Worm (Caenorhabditis elegans): ENCODE measurements around the gene C07A12.2.

The C07A12.2 gene

ce11 chrX:4516758-4517157, 27.9 kb upstream of the C07A12.2 start:
- TF ChIP-seq ceh-34 (tag; optimal IDR thresholded peaks at IDR 0.05) (no peak), pha-2 (tag; optimal IDR thresholded peaks at IDR 0.05) (no peak), ceh-30 (tag; optimal IDR thresholded peaks at IDR 0.05) (no peak), ceh-18 (tag; optimal IDR thresholded peaks at IDR 0.05) (no peak), fax-1 (tag; optimal IDR thresholded peaks at IDR 0.05) (no peak), ceh-6 (GFP tag; optimal IDR thresholded peaks at IDR 0.05) (no peak), ceh-22 (tag; optimal IDR thresholded peaks at IDR 0.05) (no peak), nhr-11 (tag; optimal IDR thresholded peaks at IDR 0.05) (no peak), fkh-10 (GFP tag; optimal IDR thresholded peaks at IDR 0.05) (no peak), pqm-1 (tag; optimal IDR thresholded peaks at IDR 0.05) (no peak), dmd-4 (tag; optimal IDR thresholded peaks at IDR 0.05; ENCODE audit: borderline replicate concordance) (no peak), K09A11.1 (tag; optimal IDR thresholded peaks at IDR 0.05; ENCODE audit: insufficient read depth) (no peak), sdc-2 (tag; optimal IDR thresholded peaks at IDR 0.05) (no peak), che-1 (tag; optimal IDR thresholded peaks at IDR 0.05) (no peak), elt-2 (tag; optimal IDR thresholded peaks at IDR 0.05) (no peak)

- no peak for TF ChIP-seq ama-1 (optimal IDR thresholded peaks at IDR 0.05)
- TF ChIP-seq tbx-7 (tag; optimal IDR thresholded peaks at IDR 0.05): no peak
- TF ChIP-seq hlh-30 (tag; optimal IDR thresholded peaks at IDR 0.05; ENCODE audit: insufficient read depth): no peak
- no peak for TF ChIP-seq ceh-22 (tag; optimal IDR thresholded peaks at IDR 0.05)
- no peak for TF ChIP-seq tbx-2 (tag; optimal IDR thresholded peaks at IDR 0.05)
- TF ChIP-seq gmeb-2 (tag; optimal IDR thresholded peaks at IDR 0.05): no peak
- no peak for TF ChIP-seq pag-3 (tag; optimal IDR thresholded peaks at IDR 0.05; ENCODE audit: borderline replicate concordance)
- TF ChIP-seq odd-2 (tag; optimal IDR thresholded peaks at IDR 0.05): no peak
- no peak for TF ChIP-seq hlh-6 (tag; optimal IDR thresholded peaks at IDR 0.05)
- TF ChIP-seq ceh-2 (tag; optimal IDR thresholded peaks at IDR 0.05): no peak
- TF ChIP-seq nhr-11 (tag; optimal IDR thresholded peaks at IDR 0.05): no peak
- no peak for TF ChIP-seq sox-4 (tag; optimal IDR thresholded peaks at IDR 0.05)
- no peak for TF ChIP-seq K09A11.1 (tag; optimal IDR thresholded peaks at IDR 0.05; ENCODE audit: insufficient read depth)
- no peak for TF ChIP-seq C38D4.7 (GFP tag; optimal IDR thresholded peaks at IDR 0.05)
- no peak for TF ChIP-seq pqm-1 (tag; optimal IDR thresholded peaks at IDR 0.05)
- TF ChIP-seq pat-9 (tag; optimal IDR thresholded peaks at IDR 0.05): no peak
- no peak for TF ChIP-seq unc-86 (tag; optimal IDR thresholded peaks at IDR 0.05)
- TF ChIP-seq ceh-48 (tag; optimal IDR thresholded peaks at IDR 0.05): no peak
- TF ChIP-seq ceh-30 (tag; optimal IDR thresholded peaks at IDR 0.05): no peak
- no peak for TF ChIP-seq ceh-9 (tag; optimal IDR thresholded peaks at IDR 0.05)
Observed at ce11 chrX:4519968-4520367, 24.7 kb upstream of the C07A12.2 start.

ce11 chrX:4521166-4521565, 23.5 kb upstream of the C07A12.2 start:
- peak; percentile 54 for TF ChIP-seq ceh-48 (tag; optimal IDR thresholded peaks at IDR 0.05)
- TF ChIP-seq syd-9 (tag; optimal IDR thresholded peaks at IDR 0.05): no peak

- TF ChIP-seq tbx-2 (tag; optimal IDR thresholded peaks at IDR 0.05) (peak; percentile 11), elt-2 (tag; optimal IDR thresholded peaks at IDR 0.05) (peak; percentile 24), lim-6 (tag; optimal IDR thresholded peaks at IDR 0.05) (no peak), unc-55 (GFP tag; optimal IDR thresholded peaks at IDR 0.05) (peak; percentile 11), rnt-1 (tag; optimal IDR thresholded peaks at IDR 0.05) (peak; percentile 69), nfya-1 (tag; optimal IDR thresholded peaks at IDR 0.05) (peak; percentile 12), sdc-2 (tag; optimal IDR thresholded peaks at IDR 0.05) (peak; percentile 2), odd-2 (tag; optimal IDR thresholded peaks at IDR 0.05) (no peak)
Observed at ce11 chrX:4521837-4522816, 22.5 kb upstream of the C07A12.2 start, which contains the start of gene C07A12.7. C07A12.7 (minus strand) TSS chrX:4522144.

Data from whole organism, late embryonic.